Worm (Caenorhabditis elegans) whole organism, early embryonic: ENCODE data around the gene T21D12.14.

Experiments
- aly-1 ChIP-seq: sonication (generic microtip); optimal IDR thresholded peaks from 2 replicates; lab custom pipeline; 2016; ENCODE audit warnings: missing genetic modification characterization, missing compliant biosample characterization
- ama-1 ChIP-seq: fragments of 150-350 bp; optimal IDR thresholded peaks from 2 replicates; lab custom pipeline; 2014
- ceh-13 ChIP-seq: fragments of 200-800 bp; sonication (Bioruptor generic); optimal IDR thresholded peaks from 2 replicates; lab custom pipeline; 2018; ENCODE audit warnings: mild to moderate bottlenecking, missing genetic modification characterization, missing compliant biosample characterization
- flt-1 ChIP-seq: fragments of 200-800 bp; sonication (Bioruptor generic); IDR thresholded peaks from 2 replicates; pipeline ENCODE4 v1.3.6; 2022; ENCODE audit warnings: missing genetic modification characterization, missing compliant biosample characterization
- pes-1 ChIP-seq: fragments of 200-800 bp; sonication (Bioruptor generic); IDR thresholded peaks from 2 replicates; pipeline ENCODE4 v1.3.6; 2022; ENCODE audit warnings: missing genetic modification reagents, missing genetic modification characterization, missing compliant biosample characterization
- scrt-1 ChIP-seq: fragments of 200-800 bp; sonication (Bioruptor generic); IDR thresholded peaks from 2 replicates; pipeline ENCODE4 v1.3.6; 2022; ENCODE audit warnings: missing genetic modification characterization, missing compliant biosample characterization
- tbx-11 ChIP-seq: fragments of 200-800 bp; sonication (Bioruptor generic); IDR thresholded peaks from 2 replicates; pipeline ENCODE4 v1.3.6; 2022; ENCODE audit warnings: missing genetic modification characterization, missing compliant biosample characterization

ce11 chrIV:273299-273698, 14.6 kb downstream of the T21D12.14 start, which contains the start of gene srh-282:
- TF ChIP-seq flt-1 (GFP tag; lab: Robert Waterston, UW) (no peak), ama-1 (lab: Kevin White, UChicago) (no peak), tbx-11 (no peak), scrt-1 (no peak), ceh-13 (no peak), pes-1 (GFP tag; lab: Robert Waterston, UW) (no peak), aly-1 (tag; lab: Kevin White, UChicago) (no peak)
